Worm (Caenorhabditis elegans): Measurements from ENCODE around the gene spp-31.

The spp-31 gene

DNA sequence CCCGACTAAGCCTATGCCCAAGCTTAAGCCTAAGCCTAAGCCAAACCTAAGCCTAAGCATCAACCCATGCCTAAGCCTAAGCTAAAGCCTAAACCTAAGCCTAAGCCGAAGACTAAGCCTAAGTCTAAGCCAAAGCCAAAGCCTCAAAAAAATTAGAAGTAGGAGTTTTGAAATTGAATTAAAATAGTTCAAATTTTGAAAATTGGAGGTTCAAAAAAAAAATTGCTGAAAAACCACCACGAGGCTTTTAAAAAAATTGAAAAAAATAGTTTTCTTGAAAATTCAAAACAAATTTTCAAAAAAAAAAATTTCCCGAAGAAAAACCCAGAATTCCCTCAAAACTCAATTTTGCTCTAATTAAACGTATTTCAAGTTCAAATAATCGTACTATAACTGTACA, 39.3 kb upstream of the spp-31 start:
- no peak for TF ChIP-seq fos-1 (tag; optimal IDR thresholded peaks at IDR 0.05)
- no peak for TF ChIP-seq zag-1 (tag; optimal IDR thresholded peaks at IDR 0.05)
- TF ChIP-seq eor-1 (tag; optimal IDR thresholded peaks at IDR 0.05): no peak
- TF ChIP-seq lsy-12 (tag; optimal IDR thresholded peaks at IDR 0.05): no peak
- no peak for TF ChIP-seq nhr-23 (tag; optimal IDR thresholded peaks at IDR 0.05)
- TF ChIP-seq nhr-76 (tag; optimal IDR thresholded peaks at IDR 0.05): no peak
- no peak for TF ChIP-seq nhr-11 (tag; optimal IDR thresholded peaks at IDR 0.05)
- TF ChIP-seq egl-27 (tag; optimal IDR thresholded peaks at IDR 0.05): no peak
- no peak for TF ChIP-seq ceh-9 (tag; optimal IDR thresholded peaks at IDR 0.05)

DNA sequence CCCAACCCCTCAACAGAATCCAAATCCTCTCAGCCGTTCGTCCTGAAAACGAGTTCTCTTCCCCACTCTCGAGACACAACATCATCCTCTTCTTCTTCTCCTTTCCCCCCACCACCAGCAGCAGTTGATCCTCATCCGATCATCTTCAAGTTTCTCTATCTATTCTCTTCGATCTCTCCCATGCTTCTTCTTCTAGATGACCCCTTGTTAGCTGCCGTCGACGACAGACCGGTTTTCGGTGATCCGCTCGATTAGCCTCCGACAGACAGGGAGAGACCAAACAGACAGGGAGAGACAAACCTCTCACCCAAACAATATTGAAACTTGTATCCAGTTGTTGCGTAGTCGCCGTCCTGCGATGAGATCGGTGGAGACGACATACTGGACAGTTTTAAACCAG, 35.1 kb upstream of the spp-31 start:
- TF ChIP-seq elt-1 (tag; optimal IDR thresholded peaks at IDR 0.05) (peak; percentile 40), nfya-1 (tag; optimal IDR thresholded peaks at IDR 0.05; ENCODE audit: insufficient read depth) (no peak), lin-39 (tag; optimal IDR thresholded peaks at IDR 0.05) (no peak), mdl-1 (tag; optimal IDR thresholded peaks at IDR 0.05) (no peak), mml-1 (tag; optimal IDR thresholded peaks at IDR 0.05) (no peak), ama-1 (optimal IDR thresholded peaks at IDR 0.05) (no peak), eor-1 (tag; optimal IDR thresholded peaks at IDR 0.05) (no peak), nhr-43 (tag; optimal IDR thresholded peaks at IDR 0.05; ENCODE audit: poor library complexity, severe bottlenecking) (peak; percentile 69), nhr-23 (tag; optimal IDR thresholded peaks at IDR 0.05) (peak; percentile 91), nhr-25 (tag; optimal IDR thresholded peaks at IDR 0.05) (peak; percentile 90)

DNA sequence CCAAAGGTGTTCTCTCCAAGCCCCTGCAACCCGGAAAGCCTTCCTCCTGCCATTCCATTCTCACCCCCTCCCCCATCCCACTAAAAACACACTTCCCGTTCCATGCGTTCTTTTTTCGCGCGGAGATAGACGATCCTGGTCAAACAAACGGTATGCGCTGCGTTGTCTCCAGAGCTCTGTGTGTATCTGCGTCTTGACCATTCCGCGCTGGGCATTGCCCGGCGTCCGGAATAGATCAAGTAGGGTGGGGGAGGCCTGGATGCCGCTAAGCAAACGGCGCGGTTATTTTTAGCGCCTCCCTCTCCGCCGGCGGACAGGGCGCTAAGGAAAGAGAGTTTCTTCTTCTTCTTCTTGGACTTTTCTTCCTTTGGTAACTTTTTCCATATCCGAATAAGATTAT, 31.1 kb upstream of the spp-31 start:
- no peak for TF ChIP-seq lin-39 (tag; optimal IDR thresholded peaks at IDR 0.05)
- no peak for TF ChIP-seq fkh-2 (tag; optimal IDR thresholded peaks at IDR 0.05)
- no peak for TF ChIP-seq fos-1 (tag; optimal IDR thresholded peaks at IDR 0.05)
- no peak for TF ChIP-seq ceh-82 (tag; optimal IDR thresholded peaks at IDR 0.05)
- TF ChIP-seq egl-5 (tag; optimal IDR thresholded peaks at IDR 0.05): no peak
- TF ChIP-seq tbx-2 (tag; optimal IDR thresholded peaks at IDR 0.05): no peak
- no peak for TF ChIP-seq mdl-1 (tag; optimal IDR thresholded peaks at IDR 0.05)
- TF ChIP-seq jun-1 (tag; optimal IDR thresholded peaks at IDR 0.05): no peak

DNA sequence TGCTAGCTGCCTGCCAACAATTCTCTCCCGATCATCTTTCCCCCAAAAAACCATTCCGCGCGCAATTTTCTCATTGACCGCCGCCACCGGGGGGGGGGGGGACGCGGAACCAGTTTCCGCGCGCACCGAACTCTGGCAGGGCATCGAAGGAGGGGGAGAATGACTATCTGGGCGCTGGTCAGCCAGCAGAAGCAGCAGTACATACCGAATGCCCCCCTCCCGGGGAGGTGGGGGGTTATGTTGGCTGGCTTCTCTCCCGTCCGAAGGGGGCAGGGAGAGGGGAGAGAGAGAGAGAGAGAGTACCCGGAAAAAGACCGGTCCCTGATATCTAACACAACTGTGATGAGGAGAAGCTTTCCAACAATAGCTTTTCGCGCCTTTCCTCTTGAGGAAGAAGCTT, 28.7 kb upstream of the spp-31 start:
- TF ChIP-seq fkh-10 (GFP tag; optimal IDR thresholded peaks at IDR 0.05) (no peak), elt-2 (tag; optimal IDR thresholded peaks at IDR 0.05) (no peak), mdl-1 (tag; optimal IDR thresholded peaks at IDR 0.05) (no peak), ztf-11 (tag; optimal IDR thresholded peaks at IDR 0.05) (no peak)

DNA sequence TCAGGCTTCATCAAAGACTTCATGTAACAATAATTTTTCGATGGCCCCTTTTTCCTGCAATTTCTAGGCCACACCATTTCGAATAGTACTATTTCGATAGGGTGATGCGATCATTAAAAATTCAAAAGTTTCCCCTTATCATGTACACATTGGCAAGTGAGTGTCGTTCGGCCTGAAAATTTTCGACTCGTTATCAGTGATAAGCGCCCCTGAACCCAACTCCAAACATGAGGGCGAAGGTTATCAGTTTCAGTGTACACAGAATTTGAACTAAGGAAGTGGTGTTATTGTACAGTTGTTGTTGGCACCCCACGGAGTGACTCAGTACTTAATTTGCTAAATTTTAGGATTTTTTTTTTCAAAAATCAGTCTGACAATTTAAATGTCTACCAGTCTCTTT, 27.4 kb upstream of the spp-31 start:
- TF ChIP-seq pha-4 (tag; optimal IDR thresholded peaks at IDR 0.05) (peak; percentile 62), elt-2 (tag; optimal IDR thresholded peaks at IDR 0.05) (peak; percentile 97), pqm-1 (tag; optimal IDR thresholded peaks at IDR 0.05) (peak; percentile 84), fkh-10 (GFP tag; optimal IDR thresholded peaks at IDR 0.05) (no peak), jun-1 (tag; optimal IDR thresholded peaks at IDR 0.05) (peak; percentile 37)

DNA sequence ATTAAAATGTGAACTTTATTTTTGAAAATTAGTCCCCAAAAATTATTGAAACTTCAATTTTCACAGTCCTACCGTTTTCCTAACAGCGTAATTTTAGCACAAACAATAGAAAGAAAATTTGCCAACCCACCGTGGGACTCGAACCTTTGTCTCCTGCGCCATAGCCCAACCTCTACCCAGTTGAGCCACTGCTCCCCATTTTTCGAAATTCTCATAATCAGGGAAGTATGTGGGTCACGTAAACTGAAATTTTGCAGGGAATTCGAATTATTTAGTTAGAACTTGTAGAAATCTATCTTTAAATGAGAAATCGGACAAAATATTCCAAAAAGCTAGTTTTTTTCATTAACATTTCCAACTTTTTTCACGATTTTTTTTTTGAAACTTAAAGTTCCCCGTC, 26.0 kb upstream of the spp-31 start:
- no peak for TF ChIP-seq ztf-11 (tag; optimal IDR thresholded peaks at IDR 0.05)

DNA sequence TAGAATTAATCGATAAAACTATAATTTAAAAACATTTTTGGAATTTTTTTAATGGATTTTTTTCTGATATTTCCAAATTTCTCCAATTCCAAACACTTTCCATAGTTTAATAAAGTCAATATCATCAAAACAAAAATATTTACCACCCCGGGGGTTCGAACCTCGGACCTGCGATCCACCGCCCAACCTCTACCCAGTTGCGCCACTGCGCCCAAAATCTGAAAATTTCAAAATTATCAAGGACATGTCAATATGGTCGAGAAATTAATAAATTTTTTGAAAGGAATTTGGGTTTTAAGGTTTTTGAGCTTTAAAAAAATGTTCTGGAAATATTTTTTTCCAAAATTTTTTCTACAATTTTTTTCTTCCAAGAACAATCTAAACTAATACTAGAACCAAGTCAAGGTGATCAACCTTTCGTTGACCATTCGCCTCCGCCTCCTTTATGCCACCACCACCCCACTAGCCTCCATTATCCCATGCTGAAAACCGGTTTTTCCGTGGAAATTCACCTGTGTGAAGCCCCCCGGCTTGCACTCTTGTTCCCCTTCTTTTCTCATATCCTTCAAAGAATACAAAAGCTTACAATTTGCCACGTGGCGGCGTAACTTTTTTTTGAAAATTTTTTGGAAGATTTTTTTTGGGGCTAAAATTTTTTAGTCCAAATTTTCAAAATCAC, 24.6 kb upstream of the spp-31 start:
- TF ChIP-seq unc-62 (GFP tag; optimal IDR thresholded peaks at IDR 0.05): no peak
- no peak for TF ChIP-seq ceh-16 (tag; optimal IDR thresholded peaks at IDR 0.05)
- no peak for TF ChIP-seq elt-1 (tag; optimal IDR thresholded peaks at IDR 0.05)
- no peak for TF ChIP-seq mml-1 (tag; optimal IDR thresholded peaks at IDR 0.05)
- TF ChIP-seq nhr-43 (tag; optimal IDR thresholded peaks at IDR 0.05; ENCODE audit: poor library complexity, severe bottlenecking): peak; percentile 50
- peak; percentile 51 for TF ChIP-seq nhr-25 (tag; optimal IDR thresholded peaks at IDR 0.05)
- TF ChIP-seq nhr-76 (tag; optimal IDR thresholded peaks at IDR 0.05): no peak
- no peak for TF ChIP-seq nhr-77 (tag; optimal IDR thresholded peaks at IDR 0.05)
- no peak for TF ChIP-seq egl-5 (tag; optimal IDR thresholded peaks at IDR 0.05)
- no peak for TF ChIP-seq mdl-1 (tag; optimal IDR thresholded peaks at IDR 0.05)
- no peak for TF ChIP-seq lin-15B (tag; optimal IDR thresholded peaks at IDR 0.05)
- TF ChIP-seq nfya-1 (tag; optimal IDR thresholded peaks at IDR 0.05; ENCODE audit: insufficient read depth): no peak
- no peak for TF ChIP-seq aly-2 (tag; optimal IDR thresholded peaks at IDR 0.05)
- TF ChIP-seq nhr-12 (tag; optimal IDR thresholded peaks at IDR 0.05): no peak
- no peak for TF ChIP-seq egl-27 (tag; optimal IDR thresholded peaks at IDR 0.05)
- no peak for TF ChIP-seq snpc-4 (tag; optimal IDR thresholded peaks at IDR 0.05)
- TF ChIP-seq elt-3 (tag; optimal IDR thresholded peaks at IDR 0.05): no peak
- TF ChIP-seq unc-39 (tag; optimal IDR thresholded peaks at IDR 0.05): no peak
- TF ChIP-seq ceh-82 (tag; optimal IDR thresholded peaks at IDR 0.05): no peak
- TF ChIP-seq daf-12 (tag; optimal IDR thresholded peaks at IDR 0.05): no peak
- TF ChIP-seq tbx-2 (tag; optimal IDR thresholded peaks at IDR 0.05): no peak
- TF ChIP-seq ama-1 (optimal IDR thresholded peaks at IDR 0.05): no peak
- no peak for TF ChIP-seq nhr-67 (tag; optimal IDR thresholded peaks at IDR 0.05)
- no peak for TF ChIP-seq hmg-11 (tag; optimal IDR thresholded peaks at IDR 0.05)
- TF ChIP-seq nhr-23 (tag; optimal IDR thresholded peaks at IDR 0.05): peak; percentile 42

Data from whole organism, L3 larva.